Worm (Caenorhabditis elegans) whole organism, late embryonic: ENCODE results near the gene ilys-4.

Experiments used
- Y22D7AL.16 ChIP-seq: sonication (generic microtip); optimal IDR thresholded peaks from 2 replicates; lab custom pipeline; 2016; ENCODE audit warnings: missing genetic modification characterization, missing compliant biosample characterization
- ama-1 ChIP-seq: fragments of 150-350 bp; optimal IDR thresholded peaks from 2 replicates; lab custom pipeline; 2014
- ceh-14 ChIP-seq: sonication (generic microtip); optimal IDR thresholded peaks from 2 replicates; lab custom pipeline; 2016; ENCODE audit warnings: missing genotype, missing genetic modification characterization, missing compliant biosample characterization
- dmd-4 ChIP-seq: sonication (generic microtip); optimal IDR thresholded peaks from 2 replicates; lab custom pipeline; 2016; ENCODE audit warnings: borderline replicate concordance, missing genetic modification characterization, missing compliant biosample characterization
- fkh-10 ChIP-seq: fragments of 150-350 bp; optimal IDR thresholded peaks from 2 replicates; lab custom pipeline; 2014; ENCODE audit warnings: missing biosample characterization, missing genetic modification reagents, missing genetic modification characterization
- gmeb-2 ChIP-seq: sonication (generic microtip); optimal IDR thresholded peaks from 2 replicates; lab custom pipeline; 2016; ENCODE audit warnings: missing genetic modification characterization, inconsistent platforms, missing compliant biosample characterization
- hlh-30 ChIP-seq: sonication (generic microtip); optimal IDR thresholded peaks from 2 replicates; lab custom pipeline; 2017; ENCODE audit warnings: antibody characterized with exemption, missing genetic modification characterization, missing compliant biosample characterization; ENCODE audit not compliant: insufficient read depth
- nfya-1 ChIP-seq: sonication (generic microtip); optimal IDR thresholded peaks from 2 replicates; lab custom pipeline; 2017; ENCODE audit warnings: missing genetic modification characterization, mild to moderate bottlenecking, missing compliant biosample characterization, antibody characterized with exemption, moderate library complexity
- nhr-11 ChIP-seq: fragments of 150-350 bp; optimal IDR thresholded peaks from 2 replicates; lab custom pipeline; 2014; ENCODE audit warnings: missing biosample characterization, missing genetic modification characterization
- sox-4 ChIP-seq: sonication (generic microtip); optimal IDR thresholded peaks from 2 replicates; lab custom pipeline; 2017; ENCODE audit warnings: mild to moderate bottlenecking, missing genetic modification characterization, inconsistent platforms, missing compliant biosample characterization
- tbx-2 ChIP-seq: sonication (generic microtip); optimal IDR thresholded peaks from 2 replicates; lab custom pipeline; 2016; ENCODE audit warnings: missing genetic modification characterization, missing compliant biosample characterization
- unc-55 ChIP-seq: sonication (generic microtip); optimal IDR thresholded peaks from 2 replicates; lab custom pipeline; 2017; ENCODE audit warnings: missing biosample characterization, missing genetic modification reagents, missing genetic modification characterization
- zip-5 ChIP-seq: sonication (generic microtip); optimal IDR thresholded peaks from 2 replicates; lab custom pipeline; 2016; ENCODE audit warnings: missing genetic modification characterization, missing compliant biosample characterization

ce11 chrIV:7881726-7882125, 15.6 kb downstream of the ilys-4 start, which contains the start of gene atic-1:
- TF ChIP-seq ama-1 (no peak), nfya-1 (no peak), gmeb-2 (tag; lab: Kevin White, UChicago) (no peak), unc-55 (no peak), tbx-2 (tag; lab: Kevin White, UChicago) (no peak), fkh-10 (GFP tag; lab: Kevin White, UChicago) (no peak), hlh-30 (tag; lab: Kevin White, UChicago) (no peak), sox-4 (tag; lab: Kevin White, UChicago) (no peak), Y22D7AL.16 (tag; lab: Kevin White, UChicago) (no peak), nhr-11 (tag; lab: Kevin White, UChicago) (no peak), dmd-4 (tag; lab: Kevin White, UChicago) (no peak), zip-5 (tag; lab: Kevin White, UChicago) (no peak), ceh-14 (no peak)
